Fruit fly (Drosophila melanogaster) whole organism, embryonic: ENCODE data around the gene CG2256.
A peak's percentile ranks its signal among the peaks of the same experiment; 100 is the strongest.

Experiments used
- CG11247 ChIP-seq: fragments of 200-800 bp; sonication (Bioruptor generic); IDR thresholded peaks from 2 replicates; pipeline ENCODE4 v1.3.6; 2022; ENCODE audit warnings: missing biosample characterization, missing genetic modification characterization
- CG11398 ChIP-seq: fragments of 200-800 bp; sonication (Bioruptor generic); optimal IDR thresholded peaks from 2 replicates; lab custom pipeline; 2016; ENCODE audit warnings: missing biosample characterization, missing genetic modification characterization
- CG11504 ChIP-seq: fragments of 200-800 bp; sonication (Bioruptor generic); optimal IDR thresholded peaks from 3 replicates; lab custom pipeline; 2019; ENCODE audit warnings: missing biosample characterization, mild to moderate bottlenecking, missing genetic modification characterization, moderate library complexity
- CG11696 ChIP-seq: fragments of 200-800 bp; sonication (Bioruptor generic); IDR thresholded peaks from 2 replicates; pipeline ENCODE4 v1.3.6; 2022; ENCODE audit warnings: missing biosample characterization, missing genetic modification characterization
- CG11723 ChIP-seq: fragments of 200-800 bp; sonication (Bioruptor generic); optimal IDR thresholded peaks from 2 replicates; lab custom pipeline; 2017; ENCODE audit warnings: missing biosample characterization, mild to moderate bottlenecking, missing genetic modification characterization
- CG12236 ChIP-seq: fragments of 200-800 bp; sonication (Bioruptor generic); optimal IDR thresholded peaks from 2 replicates; lab custom pipeline; 2016; ENCODE audit warnings: missing biosample characterization, missing genetic modification characterization
- CG12299 ChIP-seq: fragments of 200-800 bp; sonication (Bioruptor generic); optimal IDR thresholded peaks from 2 replicates; lab custom pipeline; 2018; ENCODE audit warnings: missing biosample characterization, mild to moderate bottlenecking, missing genetic modification characterization
- CG12391 ChIP-seq: fragments of 200-800 bp; sonication (Bioruptor generic); optimal IDR thresholded peaks from 3 replicates; lab custom pipeline; 2018; ENCODE audit warnings: missing biosample characterization, mild to moderate bottlenecking, missing genetic modification characterization, moderate library complexity
- CG13296 ChIP-seq: fragments of 200-800 bp; sonication (Bioruptor generic); optimal IDR thresholded peaks from 3 replicates; lab custom pipeline; 2018; ENCODE audit warnings: missing biosample characterization, mild to moderate bottlenecking, missing genetic modification characterization
- CG14710 ChIP-seq: fragments of 200-800 bp; sonication (Bioruptor generic); optimal IDR thresholded peaks from 3 replicates; lab custom pipeline; 2019; ENCODE audit warnings: missing biosample characterization, mild to moderate bottlenecking, missing genetic modification characterization, moderate library complexity
- CG15269 ChIP-seq: fragments of 200-800 bp; sonication (Bioruptor generic); optimal IDR thresholded peaks from 2 replicates; lab custom pipeline; 2018; ENCODE audit warnings: missing biosample characterization, mild to moderate bottlenecking, missing genetic modification characterization, moderate library complexity
- CG15514 ChIP-seq: fragments of 200-800 bp; sonication (Bioruptor generic); optimal IDR thresholded peaks from 3 replicates; lab custom pipeline; 2017; ENCODE audit warnings: missing biosample characterization, missing genetic modification characterization, mild to moderate bottlenecking, moderate library complexity, missing genetic modification reagents
- CG17328 ChIP-seq: fragments of 200-800 bp; sonication (Bioruptor generic); IDR thresholded peaks from 2 replicates; pipeline ENCODE4 v1.3.6; 2022; ENCODE audit warnings: missing biosample characterization, missing genetic modification characterization
- CG17359 ChIP-seq: fragments of 200-800 bp; sonication (Bioruptor generic); optimal IDR thresholded peaks from 3 replicates; lab custom pipeline; 2018; ENCODE audit warnings: missing biosample characterization, mild to moderate bottlenecking, missing genetic modification characterization, moderate library complexity
- CG17385 ChIP-seq: fragments of 200-800 bp; sonication (Bioruptor generic); optimal IDR thresholded peaks from 3 replicates; lab custom pipeline; 2018; ENCODE audit warnings: missing biosample characterization, mild to moderate bottlenecking, missing genetic modification characterization
- CG18619 ChIP-seq: fragments of 200-800 bp; sonication (Bioruptor generic); optimal IDR thresholded peaks from 3 replicates; lab custom pipeline; 2017; ENCODE audit warnings: missing biosample characterization, mild to moderate bottlenecking, missing genetic modification characterization
- CG6765 ChIP-seq: fragments of 200-800 bp; sonication (Bioruptor generic); optimal IDR thresholded peaks from 3 replicates; lab custom pipeline; 2017; ENCODE audit warnings: missing biosample characterization, mild to moderate bottlenecking, missing genetic modification characterization
- CG6791 ChIP-seq: fragments of 200-800 bp; sonication (Bioruptor generic); IDR thresholded peaks from 3 replicates; pipeline ENCODE4 v1.3.6; 2022; ENCODE audit warnings: missing biosample characterization, missing genetic modification characterization; ENCODE audit not compliant: partially characterized antibody
- CG7963 ChIP-seq: fragments of 200-800 bp; sonication (Bioruptor generic); IDR thresholded peaks from 3 replicates; pipeline ENCODE4 v1.3.6; 2022; ENCODE audit warnings: missing biosample characterization, missing genetic modification characterization; ENCODE audit not compliant: partially characterized antibody
- CG8089 ChIP-seq: fragments of 200-800 bp; sonication (Bioruptor generic); optimal IDR thresholded peaks from 3 replicates; lab custom pipeline; 2016; ENCODE audit warnings: missing biosample characterization, missing genetic modification characterization
- D19B ChIP-seq: fragments of 200-800 bp; sonication (Bioruptor generic); optimal IDR thresholded peaks from 2 replicates; lab custom pipeline; 2017; ENCODE audit warnings: missing biosample characterization, mild to moderate bottlenecking, missing genetic modification characterization
- Dll ChIP-seq: fragments of 200-800 bp; sonication (Bioruptor generic); IDR thresholded peaks from 4 replicates; pipeline ENCODE4 v1.3.6; 2022; ENCODE audit warnings: missing biosample characterization, missing genetic modification characterization; ENCODE audit not compliant: partially characterized antibody
- HHEX ChIP-seq: fragments of 200-800 bp; sonication (Bioruptor generic); optimal IDR thresholded peaks from 3 replicates; lab custom pipeline; 2017; ENCODE audit warnings: missing biosample characterization, mild to moderate bottlenecking, missing genetic modification characterization, missing genetic modification reagents
- Lim3 ChIP-seq: fragments of 200-800 bp; sonication (Bioruptor generic); IDR thresholded peaks from 2 replicates; pipeline ENCODE4 v1.3.6; 2022; ENCODE audit warnings: missing biosample characterization, missing genetic modification characterization
- Mrtf ChIP-seq: fragments of 200-800 bp; sonication (Bioruptor generic); IDR thresholded peaks from 3 replicates; pipeline ENCODE4 v1.3.6; 2022; ENCODE audit warnings: missing biosample characterization, missing genetic modification characterization
- Sry-β ChIP-seq: fragments of 200-800 bp; sonication (Bioruptor generic); optimal IDR thresholded peaks from 2 replicates; lab custom pipeline; 2018; ENCODE audit warnings: missing biosample characterization, mild to moderate bottlenecking, missing genetic modification characterization, moderate library complexity
- Stat92E ChIP-seq, 3 experiments: fragments of >200 bp in 2 of 3; fragments of 200-800 bp in 1 of 3; sonication (Bioruptor generic) in 1 of 3; optimal IDR thresholded peaks; 2 replicates each; lab custom pipeline; 2017 to 2019; ENCODE audit warnings: missing biosample characterization in 3 of 3, missing genetic modification characterization in 3 of 3, mild to moderate bottlenecking in 1 of 3, moderate library complexity in 1 of 3
- Tbp ChIP-seq: fragments of >200 bp; optimal IDR thresholded peaks from 2 replicates; lab custom pipeline; 2018; ENCODE audit warnings: missing biosample characterization, missing genetic modification characterization
- Xbp1 ChIP-seq: fragments of 200-800 bp; sonication (Bioruptor generic); optimal IDR thresholded peaks from 3 replicates; lab custom pipeline; 2016; ENCODE audit warnings: missing biosample characterization, mild to moderate bottlenecking, missing genetic modification characterization
- ab ChIP-seq: fragments of 200-800 bp; sonication (Bioruptor generic); optimal IDR thresholded peaks from 2 replicates; lab custom pipeline; 2016; ENCODE audit warnings: missing biosample characterization, missing genetic modification characterization
- abd-A ChIP-seq: fragments of 200-800 bp; sonication (Bioruptor generic); optimal IDR thresholded peaks from 3 replicates; lab custom pipeline; 2019; ENCODE audit warnings: missing biosample characterization, mild to moderate bottlenecking, missing genetic modification characterization, moderate library complexity
- corto ChIP-seq: fragments of 200-800 bp; sonication (Bioruptor generic); optimal IDR thresholded peaks from 2 replicates; lab custom pipeline; 2016; ENCODE audit warnings: missing biosample characterization, mild to moderate bottlenecking, missing genetic modification characterization, moderate library complexity
- crc ChIP-seq: fragments of 200-800 bp; sonication (Bioruptor generic); optimal IDR thresholded peaks from 2 replicates; lab custom pipeline; 2016; ENCODE audit warnings: missing biosample characterization, missing genetic modification characterization
- da ChIP-seq: fragments of 200-800 bp; sonication (Bioruptor generic); optimal IDR thresholded peaks from 2 replicates; lab custom pipeline; 2016; ENCODE audit warnings: missing biosample characterization, missing genetic modification characterization
- dysf ChIP-seq: fragments of 200-800 bp; sonication (Bioruptor generic); IDR thresholded peaks from 3 replicates; pipeline ENCODE4 v1.3.6; 2022; ENCODE audit warnings: missing biosample characterization, missing genetic modification characterization
- en ChIP-seq: fragments of 200-800 bp; sonication (Bioruptor generic); optimal IDR thresholded peaks from 2 replicates; lab custom pipeline; 2016; ENCODE audit warnings: missing biosample characterization, missing genetic modification characterization
- fd3F ChIP-seq: fragments of 200-800 bp; sonication (Bioruptor generic); optimal IDR thresholded peaks from 2 replicates; lab custom pipeline; 2018; ENCODE audit warnings: missing biosample characterization, mild to moderate bottlenecking, missing genetic modification characterization, moderate library complexity
- gt ChIP-seq: fragments of 200-800 bp; sonication (Bioruptor generic); IDR thresholded peaks from 2 replicates; pipeline ENCODE4 v1.3.6; 2022; ENCODE audit warnings: missing biosample characterization, missing genetic modification characterization
- hth ChIP-seq: fragments of >200 bp; optimal IDR thresholded peaks from 2 replicates; lab custom pipeline; 2017; ENCODE audit warnings: inconsistent platforms
- mam ChIP-seq: fragments of 200-800 bp; sonication (Bioruptor generic); optimal IDR thresholded peaks from 3 replicates; lab custom pipeline; 2016; ENCODE audit warnings: missing biosample characterization, missing genetic modification characterization
- nerfin-1 ChIP-seq: fragments of 200-800 bp; sonication (Bioruptor generic); optimal IDR thresholded peaks from 3 replicates; lab custom pipeline; 2019; ENCODE audit warnings: missing biosample characterization, mild to moderate bottlenecking, missing genetic modification characterization, moderate library complexity
- pzg ChIP-seq: fragments of 200-800 bp; sonication (Bioruptor generic); optimal IDR thresholded peaks from 3 replicates; lab custom pipeline; 2018; ENCODE audit warnings: missing biosample characterization, mild to moderate bottlenecking, missing genetic modification characterization, moderate library complexity
- ro ChIP-seq: fragments of 200-800 bp; sonication (Bioruptor generic); IDR thresholded peaks from 2 replicates; pipeline ENCODE4 v1.3.6; 2022; ENCODE audit warnings: missing biosample characterization, missing genetic modification characterization
- stc ChIP-seq: fragments of 200-800 bp; sonication (Bioruptor generic); IDR thresholded peaks from 2 replicates; pipeline ENCODE4 v1.3.6; 2022; ENCODE audit warnings: missing biosample characterization, missing genetic modification characterization
- tap ChIP-seq: fragments of 200-800 bp; optimal IDR thresholded peaks from 3 replicates; lab custom pipeline; 2019; ENCODE audit warnings: missing biosample characterization, mild to moderate bottlenecking, missing genetic modification characterization, moderate library complexity
- twi ChIP-seq: fragments of 200-800 bp; optimal IDR thresholded peaks from 2 replicates; lab custom pipeline; 2019; ENCODE audit warnings: missing biosample characterization, mild to moderate bottlenecking, missing genetic modification characterization, moderate library complexity
- unpg ChIP-seq: fragments of 200-800 bp; sonication (Bioruptor generic); optimal IDR thresholded peaks from 3 replicates; lab custom pipeline; 2018; ENCODE audit warnings: missing biosample characterization, mild to moderate bottlenecking, missing genetic modification characterization, moderate library complexity
- usp ChIP-seq: fragments of >200 bp; optimal IDR thresholded peaks from 2 replicates; lab custom pipeline; 2017; ENCODE audit warnings: missing biosample characterization, missing genetic modification characterization
- wdn ChIP-seq: fragments of 200-800 bp; sonication (Bioruptor generic); IDR thresholded peaks from 2 replicates; pipeline ENCODE4 v1.3.6; 2022; ENCODE audit warnings: missing biosample characterization, missing genetic modification characterization

The CG2256 gene

DNA sequence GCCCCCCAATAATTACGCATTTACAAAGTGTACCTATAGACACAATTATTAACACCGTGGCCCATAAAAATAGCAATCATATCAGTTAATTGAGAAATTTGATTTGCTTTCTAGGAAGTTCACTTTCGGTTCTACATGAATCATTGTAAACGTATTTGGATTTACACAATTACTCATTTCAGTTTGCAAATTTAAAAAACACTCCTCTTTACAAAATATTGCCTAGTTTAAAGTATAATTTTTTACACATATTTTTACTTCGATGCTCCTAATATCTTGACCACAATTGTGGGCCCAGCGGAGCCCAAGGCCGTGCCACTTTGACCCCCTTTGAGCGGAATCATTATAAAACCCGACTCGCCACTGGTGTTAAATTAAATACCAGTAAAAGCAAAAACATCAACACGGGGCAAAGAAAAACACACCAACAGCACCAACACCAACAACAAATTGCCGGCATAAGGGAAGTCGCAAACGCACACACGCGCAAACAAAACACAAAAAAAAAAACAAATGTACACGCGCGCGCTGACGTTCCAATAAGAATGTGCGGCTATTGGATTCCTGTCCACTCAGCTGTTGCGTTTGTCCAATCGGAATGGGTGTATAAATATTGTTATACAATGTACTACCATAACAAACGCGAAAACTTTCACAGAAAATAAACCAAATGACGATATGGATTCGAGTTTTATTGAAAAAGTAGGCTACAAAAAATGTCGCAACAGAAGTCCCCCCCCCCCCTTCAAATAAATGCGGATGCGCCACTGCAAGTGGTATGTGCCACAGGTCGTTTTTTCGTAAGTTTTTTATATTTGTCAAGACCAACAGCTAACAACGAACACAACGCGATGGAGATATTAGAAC, 27.7 kb upstream of the CG2256 start:
- no peak for TF ChIP-seq corto (GFP tag; lab: Kevin White, UChicago)
- TF ChIP-seq twi (tag; lab: Kevin White, UChicago): peak; percentile 10
- no peak for TF ChIP-seq Mrtf
- TF ChIP-seq crc (GFP tag; lab: Kevin White, UChicago): no peak
- TF ChIP-seq CG7963 (GFP tag; lab: Robert Waterston, UW): no peak
- no peak for TF ChIP-seq Dll (GFP tag; lab: Robert Waterston, UW)
- TF ChIP-seq CG11247 (GFP tag; lab: Robert Waterston, UW): 0 out of 2 replicates have a peak, but pooled peaks have one; percentile 32
- no peak for TF ChIP-seq ro (GFP tag; lab: Robert Waterston, UW)
- peak; percentile 28 for TF ChIP-seq CG11723
- TF ChIP-seq CG11504: peak; percentile 66
- TF ChIP-seq abd-A (tag; lab: Kevin White, UChicago): no peak
- no peak for TF ChIP-seq mam (GFP tag; lab: Kevin White, UChicago)
- peak; percentile 41 for TF ChIP-seq CG15514 (GFP tag; lab: Kevin White, UChicago)
- peak; percentile 36 for TF ChIP-seq D19B (GFP tag; lab: Kevin White, UChicago)
- TF ChIP-seq Xbp1 (GFP tag; lab: Kevin White, UChicago): peak; percentile 62
- no peak for TF ChIP-seq usp (GFP tag; lab: Kevin White, UChicago)
- no peak for TF ChIP-seq CG12236 (GFP tag; lab: Kevin White, UChicago)
- TF ChIP-seq Tbp: no peak
- TF ChIP-seq Stat92E (GFP tag; optimal IDR thresholded peaks at IDR 0.05; lab: Kevin White, UChicago): no peak
- peak; percentile 64 for TF ChIP-seq CG12391 (tag; lab: Kevin White, UChicago)
- TF ChIP-seq unpg: peak; percentile 75
- TF ChIP-seq CG17359 (tag; lab: Kevin White, UChicago): peak; percentile 62
- no peak for TF ChIP-seq CG11398 (GFP tag; lab: Kevin White, UChicago)
- TF ChIP-seq CG11696 (GFP tag; lab: Robert Waterston, UW): peak; percentile 78
- TF ChIP-seq tap (tag; lab: Kevin White, UChicago): peak; percentile 67
- TF ChIP-seq ab (GFP tag; lab: Kevin White, UChicago): no peak
- TF ChIP-seq HHEX (GFP tag; lab: Kevin White, UChicago): peak; percentile 70
- peak; percentile 25 for TF ChIP-seq CG12299 (tag; lab: Kevin White, UChicago)
- TF ChIP-seq wdn: no peak
- no peak for TF ChIP-seq Lim3 (GFP tag; lab: Robert Waterston, UW)
- no peak for TF ChIP-seq da (GFP tag; lab: Kevin White, UChicago)
- TF ChIP-seq en (GFP tag; lab: Kevin White, UChicago): no peak
- TF ChIP-seq CG15269 (tag; lab: Kevin White, UChicago): peak; percentile 84
- peak; percentile 77 for TF ChIP-seq CG6765 (GFP tag; lab: Kevin White, UChicago)
- TF ChIP-seq CG17328: 0 out of 2 replicates have a peak, but pooled peaks have one; percentile 24
- TF ChIP-seq Sry-β (GFP tag; lab: Kevin White, UChicago): no peak
- peak; percentile 52 for TF ChIP-seq fd3F (GFP tag; lab: Kevin White, UChicago)
- peak; percentile 52 for TF ChIP-seq CG18619
- TF ChIP-seq CG14710 (tag; lab: Kevin White, UChicago): peak; percentile 7
- TF ChIP-seq gt (GFP tag; lab: Robert Waterston, UW): no peak
- peak; percentile 78 for TF ChIP-seq CG13296 (GFP tag; lab: Kevin White, UChicago)
- TF ChIP-seq nerfin-1 (tag; lab: Kevin White, UChicago): no peak
- no peak for TF ChIP-seq hth (lab: Kevin White, UChicago)
- peak; percentile 67 for TF ChIP-seq stc (GFP tag; lab: Robert Waterston, UW)
- peak; percentile 71 for TF ChIP-seq CG17385 (GFP tag; lab: Kevin White, UChicago)
- TF ChIP-seq CG8089 (GFP tag; lab: Kevin White, UChicago): no peak
- TF ChIP-seq dysf (GFP tag; lab: Robert Waterston, UW): peak; percentile 73
- no peak for TF ChIP-seq CG6791 (GFP tag; lab: Robert Waterston, UW)
- no peak for TF ChIP-seq pzg
